Worm (Caenorhabditis elegans) whole organism, mixed stage, embryonic: Measurements from ENCODE around the gene F26D2.16.

Experiments used
- bed-3 ChIP-seq: fragments of 200-800 bp; sonication (Bioruptor generic); optimal IDR thresholded peaks from 3 replicates; lab custom pipeline; 2018; ENCODE audit warnings: mild to moderate bottlenecking, missing genetic modification characterization, moderate library complexity, missing compliant biosample characterization
- lin-13 ChIP-seq: fragments of 150-350 bp; optimal IDR thresholded peaks from 2 replicates; lab custom pipeline; 2014; ENCODE audit warnings: missing biosample characterization, missing genetic modification characterization
- sptf-1 ChIP-seq: sonication (generic microtip); optimal IDR thresholded peaks from 2 replicates; lab custom pipeline; 2017; ENCODE audit warnings: mild to moderate bottlenecking, missing genetic modification characterization, moderate library complexity, missing compliant biosample characterization

ce11 chrV:16374676-16375075 lies 45.0 kb downstream of the F26D2.16 start, which contains the start of gene srv-34:
- TF ChIP-seq bed-3 (GFP tag; lab: Kevin White, UChicago) (no peak), sptf-1 (tag; lab: Kevin White, UChicago) (no peak), lin-13 (tag; lab: Kevin White, UChicago) (no peak)
